Worm (Caenorhabditis elegans): Measurements from ENCODE around the gene srg-53.

- TF ChIP-seq aly-2 (tag; optimal IDR thresholded peaks at IDR 0.05) (no peak), hpl-2 (GFP tag; optimal IDR thresholded peaks at IDR 0.05) (no peak), lin-13 (GFP tag; optimal IDR thresholded peaks at IDR 0.05) (no peak), xbp-1 (tag; optimal IDR thresholded peaks at IDR 0.05) (no peak), mef-2 (tag; optimal IDR thresholded peaks at IDR 0.05) (no peak), unc-62 (GFP tag; optimal IDR thresholded peaks at IDR 0.05) (no peak), ama-1 (optimal IDR thresholded peaks at IDR 0.05) (no peak), hlh-17 (GFP tag; optimal IDR thresholded peaks at IDR 0.05; ENCODE audit: borderline replicate concordance) (no peak)
These were observed 704 bp upstream of the srg-53 start, which contains the start of gene T02B11.8 for ce11 chrV:878567-878966.

Measured in whole organism, L1 larva.